Fruit fly (Drosophila melanogaster) whole organism, embryonic: ENCODE measurements around the gene meso18E.

Experiments
- BEAF-32 ChIP-seq: fragments of 200-800 bp; sonication (Bioruptor generic); optimal IDR thresholded peaks from 3 replicates; lab custom pipeline; 2017; ENCODE audit warnings: missing biosample characterization, missing genetic modification characterization, mild to moderate bottlenecking, moderate library complexity, missing genetic modification reagents
- Bgb ChIP-seq: fragments of 200-800 bp; sonication (Bioruptor generic); IDR thresholded peaks from 2 replicates; pipeline ENCODE4 v1.3.6; 2022; ENCODE audit warnings: missing biosample characterization, missing genetic modification characterization; ENCODE audit not compliant: partially characterized antibody
- CG10274 ChIP-seq: fragments of 200-800 bp; sonication (Bioruptor generic); optimal IDR thresholded peaks from 3 replicates; lab custom pipeline; 2017; ENCODE audit warnings: missing biosample characterization, mild to moderate bottlenecking, missing genetic modification characterization
- CG10321 ChIP-seq: fragments of 200-800 bp; sonication (Bioruptor generic); IDR thresholded peaks from 2 replicates; pipeline ENCODE4 v1.3.6; 2022; ENCODE audit warnings: missing biosample characterization, missing genetic modification characterization
- CG10366 ChIP-seq: fragments of 200-800 bp; sonication (Bioruptor generic); IDR thresholded peaks from 2 replicates; pipeline ENCODE4 v1.3.6; 2022; ENCODE audit warnings: missing biosample characterization, missing genetic modification characterization
- CG1233 ChIP-seq: fragments of 200-800 bp; sonication (Bioruptor generic); optimal IDR thresholded peaks from 4 replicates; lab custom pipeline; 2018; ENCODE audit warnings: missing biosample characterization, mild to moderate bottlenecking, missing genetic modification characterization
- CG15269 ChIP-seq: fragments of 200-800 bp; sonication (Bioruptor generic); optimal IDR thresholded peaks from 2 replicates; lab custom pipeline; 2018; ENCODE audit warnings: missing biosample characterization, mild to moderate bottlenecking, missing genetic modification characterization, moderate library complexity
- CG1603 ChIP-seq: fragments of 200-800 bp; sonication (Bioruptor generic); optimal IDR thresholded peaks from 2 replicates; lab custom pipeline; 2019; ENCODE audit warnings: missing biosample characterization, mild to moderate bottlenecking, missing genetic modification characterization, moderate library complexity
- CG16863 ChIP-seq: fragments of 200-800 bp; sonication (Bioruptor generic); optimal IDR thresholded peaks from 3 replicates; lab custom pipeline; 2016; ENCODE audit warnings: missing biosample characterization, missing genetic modification characterization
- CG17328 ChIP-seq: fragments of 200-800 bp; sonication (Bioruptor generic); IDR thresholded peaks from 2 replicates; pipeline ENCODE4 v1.3.6; 2022; ENCODE audit warnings: missing biosample characterization, missing genetic modification characterization
- CG17359 ChIP-seq: fragments of 200-800 bp; sonication (Bioruptor generic); optimal IDR thresholded peaks from 3 replicates; lab custom pipeline; 2018; ENCODE audit warnings: missing biosample characterization, mild to moderate bottlenecking, missing genetic modification characterization, moderate library complexity
- CG17568 ChIP-seq: fragments of 200-800 bp; sonication (Bioruptor generic); optimal IDR thresholded peaks from 2 replicates; lab custom pipeline; 2018; ENCODE audit warnings: missing biosample characterization, mild to moderate bottlenecking, missing genetic modification characterization, moderate library complexity
- CG2678 ChIP-seq: fragments of 200-800 bp; sonication (Bioruptor generic); optimal IDR thresholded peaks from 3 replicates; lab custom pipeline; 2019; ENCODE audit warnings: missing biosample characterization, mild to moderate bottlenecking, missing genetic modification characterization, moderate library complexity
- CG32772 ChIP-seq: fragments of 200-800 bp; sonication (Bioruptor generic); IDR thresholded peaks from 2 replicates; pipeline ENCODE4 v1.3.6; 2022; ENCODE audit warnings: missing biosample characterization, missing genetic modification characterization
- CG3407 ChIP-seq: fragments of 200-800 bp; sonication (Bioruptor generic); optimal IDR thresholded peaks from 2 replicates; lab custom pipeline; 2018; ENCODE audit warnings: missing biosample characterization, mild to moderate bottlenecking, missing genetic modification characterization
- CG34422 ChIP-seq: fragments of 200-800 bp; sonication (Bioruptor generic); IDR thresholded peaks from 3 replicates; pipeline ENCODE4 v1.3.6; 2022; ENCODE audit warnings: missing biosample characterization, missing genetic modification characterization
- CG3847 ChIP-seq: fragments of 200-800 bp; sonication (Bioruptor generic); IDR thresholded peaks from 2 replicates; pipeline ENCODE4 v1.3.6; 2022; ENCODE audit warnings: missing biosample characterization, missing genetic modification characterization
- CG3995 ChIP-seq: fragments of 200-800 bp; sonication (Bioruptor generic); optimal IDR thresholded peaks from 3 replicates; lab custom pipeline; 2016; ENCODE audit warnings: missing biosample characterization, missing genetic modification characterization
- CG6175 ChIP-seq: fragments of 200-800 bp; sonication (Bioruptor generic); IDR thresholded peaks from 3 replicates; pipeline ENCODE4 v1.3.6; 2022; ENCODE audit warnings: missing biosample characterization, missing genetic modification characterization
- CG7963 ChIP-seq: fragments of 200-800 bp; sonication (Bioruptor generic); IDR thresholded peaks from 3 replicates; pipeline ENCODE4 v1.3.6; 2022; ENCODE audit warnings: missing biosample characterization, missing genetic modification characterization; ENCODE audit not compliant: partially characterized antibody
- CG9876 ChIP-seq: fragments of 200-800 bp; sonication (Bioruptor generic); optimal IDR thresholded peaks from 2 replicates; lab custom pipeline; 2016; ENCODE audit warnings: missing biosample characterization, missing genetic modification characterization
- CG9932 ChIP-seq: fragments of 200-800 bp; sonication (Bioruptor generic); IDR thresholded peaks from 2 replicates; pipeline ENCODE4 v1.3.6; 2022; ENCODE audit warnings: missing biosample characterization, missing genetic modification characterization
- Dip2 ChIP-seq: fragments of 200-800 bp; sonication (Bioruptor generic); IDR thresholded peaks from 2 replicates; pipeline ENCODE4 v1.3.6; 2022; ENCODE audit warnings: missing biosample characterization, missing genetic modification characterization
- Dll ChIP-seq: fragments of 200-800 bp; sonication (Bioruptor generic); IDR thresholded peaks from 4 replicates; pipeline ENCODE4 v1.3.6; 2022; ENCODE audit warnings: missing biosample characterization, missing genetic modification characterization; ENCODE audit not compliant: partially characterized antibody
- Gug ChIP-seq: fragments of 200-800 bp; sonication (Bioruptor generic); IDR thresholded peaks from 4 replicates; pipeline ENCODE4 v1.3.6; 2022; ENCODE audit warnings: missing biosample characterization, missing genetic modification characterization
- Hmx ChIP-seq: fragments of 200-800 bp; sonication (Bioruptor generic); optimal IDR thresholded peaks from 2 replicates; lab custom pipeline; 2016; ENCODE audit warnings: missing biosample characterization, missing genetic modification characterization
- Hr3 ChIP-seq: fragments of 200-800 bp; sonication (Bioruptor generic); optimal IDR thresholded peaks from 3 replicates; lab custom pipeline; 2016; ENCODE audit warnings: missing biosample characterization, missing genetic modification characterization
- MBD-R2 ChIP-seq: fragments of 200-800 bp; sonication (Bioruptor generic); IDR thresholded peaks from 2 replicates; pipeline ENCODE4 v1.3.6; 2022; ENCODE audit warnings: missing biosample characterization, missing genetic modification characterization
- MESR4 ChIP-seq: fragments of 200-800 bp; sonication (Bioruptor generic); optimal IDR thresholded peaks from 2 replicates; lab custom pipeline; 2018; ENCODE audit warnings: missing biosample characterization, mild to moderate bottlenecking, missing genetic modification characterization, moderate library complexity
- NC2α ChIP-seq: fragments of 200-800 bp; sonication (Bioruptor generic); optimal IDR thresholded peaks from 2 replicates; lab custom pipeline; 2016; ENCODE audit warnings: missing biosample characterization, missing genetic modification characterization
- Nf-YC ChIP-seq: fragments of 200-800 bp; optimal IDR thresholded peaks from 3 replicates; lab custom pipeline; 2019; ENCODE audit warnings: missing biosample characterization, mild to moderate bottlenecking, missing genetic modification characterization, moderate library complexity
- Opbp ChIP-seq: fragments of 200-800 bp; sonication (Bioruptor generic); IDR thresholded peaks from 3 replicates; pipeline ENCODE4 v1.3.6; 2022; ENCODE audit warnings: missing biosample characterization, missing genetic modification characterization; ENCODE audit not compliant: partially characterized antibody
- PHDP ChIP-seq: fragments of 200-800 bp; sonication (Bioruptor generic); optimal IDR thresholded peaks from 3 replicates; lab custom pipeline; 2018; ENCODE audit warnings: missing biosample characterization, mild to moderate bottlenecking, missing genetic modification characterization, moderate library complexity
- Scr ChIP-seq: fragments of 200-800 bp; sonication (Bioruptor generic); IDR thresholded peaks from 2 replicates; pipeline ENCODE4 v1.3.6; 2022; ENCODE audit warnings: missing biosample characterization, missing genetic modification characterization; ENCODE audit not compliant: partially characterized antibody
- Six4 ChIP-seq: fragments of 200-800 bp; sonication (Bioruptor generic); optimal IDR thresholded peaks from 2 replicates; lab custom pipeline; 2016; ENCODE audit warnings: missing biosample characterization, missing genetic modification characterization
- Sox102F ChIP-seq: fragments of 200-800 bp; sonication (Bioruptor generic); optimal IDR thresholded peaks from 2 replicates; lab custom pipeline; 2018; ENCODE audit warnings: missing biosample characterization, mild to moderate bottlenecking, missing genetic modification characterization, moderate library complexity
- Sry-δ ChIP-seq: fragments of 200-800 bp; sonication (Bioruptor generic); optimal IDR thresholded peaks from 2 replicates; lab custom pipeline; 2016; ENCODE audit warnings: missing biosample characterization, missing genetic modification characterization
- Tbp ChIP-seq: fragments of >200 bp; optimal IDR thresholded peaks from 2 replicates; lab custom pipeline; 2018; ENCODE audit warnings: missing biosample characterization, missing genetic modification characterization
- al ChIP-seq: fragments of 200-800 bp; sonication (Bioruptor generic); IDR thresholded peaks from 2 replicates; pipeline ENCODE4 v1.3.6; 2022; ENCODE audit warnings: missing biosample characterization, missing genetic modification characterization
- aop ChIP-seq: fragments of 200-800 bp; sonication (Bioruptor generic); IDR thresholded peaks from 2 replicates; pipeline ENCODE4 v1.3.6; 2022; ENCODE audit warnings: missing biosample characterization, missing genetic modification characterization
- ara ChIP-seq: fragments of 200-800 bp; sonication (Bioruptor generic); IDR thresholded peaks from 2 replicates; pipeline ENCODE4 v1.3.6; 2022; ENCODE audit warnings: missing biosample characterization, missing genetic modification characterization
- ato ChIP-seq: fragments of 200-800 bp; sonication (Bioruptor generic); IDR thresholded peaks from 2 replicates; pipeline ENCODE4 v1.3.6; 2022; ENCODE audit warnings: missing biosample characterization, missing genetic modification characterization; ENCODE audit not compliant: partially characterized antibody
- fd102C ChIP-seq: fragments of 200-800 bp; sonication (Bioruptor generic); optimal IDR thresholded peaks from 2 replicates; lab custom pipeline; 2018; ENCODE audit warnings: missing biosample characterization, mild to moderate bottlenecking, missing genetic modification characterization, moderate library complexity
- inv ChIP-seq: fragments of 200-800 bp; sonication (Bioruptor generic); IDR thresholded peaks from 2 replicates; pipeline ENCODE4 v1.3.6; 2022; ENCODE audit warnings: missing biosample characterization, missing genetic modification characterization; ENCODE audit not compliant: partially characterized antibody
- sens ChIP-seq: fragments of 200-800 bp; sonication (Bioruptor generic); peaks from one replicate; lab custom pipeline; 2016; ENCODE audit warnings: missing biosample characterization, missing genetic modification characterization
- slbo ChIP-seq: fragments of 200-800 bp; sonication (Bioruptor generic); IDR thresholded peaks from 2 replicates; pipeline ENCODE4 v1.3.6; 2022; ENCODE audit warnings: missing biosample characterization, missing genetic modification characterization
- tll ChIP-seq, 2 experiments: fragments of 200-800 bp in 1 of 2; fragments of >200 bp in 1 of 2; sonication (Bioruptor generic) in 1 of 2; optimal IDR thresholded peaks; 2 replicates each; lab custom pipeline; 2017 to 2019; ENCODE audit warnings: missing biosample characterization in 2 of 2, missing genetic modification characterization in 2 of 2, mild to moderate bottlenecking in 1 of 2, moderate library complexity in 1 of 2
- wdn ChIP-seq: fragments of 200-800 bp; sonication (Bioruptor generic); IDR thresholded peaks from 2 replicates; pipeline ENCODE4 v1.3.6; 2022; ENCODE audit warnings: missing biosample characterization, missing genetic modification characterization
- z ChIP-seq: fragments of 200-800 bp; sonication (Bioruptor generic); IDR thresholded peaks from 3 replicates; pipeline ENCODE4 v1.3.6; 2022; ENCODE audit warnings: missing biosample characterization, missing genetic modification characterization

The meso18E gene

dm6 chrX:19694792-19695558, 17.9 kb downstream of the meso18E start, which contains the start of gene CG14229 (continued):
- no peak for TF ChIP-seq ato (GFP tag; lab: Robert Waterston, UW)
- 0 out of 3 replicates have a peak, but pooled peaks have one; percentile 12 for TF ChIP-seq CG34422 (GFP tag; lab: Robert Waterston, UW)
- no peak for TF ChIP-seq Opbp (GFP tag; lab: Robert Waterston, UW)
- no peak for TF ChIP-seq CG16863 (GFP tag; lab: Kevin White, UChicago)
- TF ChIP-seq CG17359 (tag; lab: Kevin White, UChicago) = peak; percentile 32
- peak; percentile 38 for TF ChIP-seq slbo (GFP tag; lab: Robert Waterston, UW)
- peak; percentile 54 for TF ChIP-seq BEAF-32 (GFP tag; lab: Kevin White, UChicago)
- peak; percentile 14 for TF ChIP-seq Nf-YC (tag; lab: Kevin White, UChicago)
- no peak for TF ChIP-seq z
- TF ChIP-seq CG10321 (GFP tag; lab: Robert Waterston, UW) = no peak
- no peak for TF ChIP-seq Bgb
- no peak for TF ChIP-seq CG17568 (GFP tag; lab: Kevin White, UChicago)
- TF ChIP-seq wdn = no peak
- TF ChIP-seq NC2α (GFP tag; lab: Kevin White, UChicago) = no peak
- peak; percentile 27; the same call in 1 of the 2 replicates for TF ChIP-seq al
- TF ChIP-seq Gug (GFP tag; lab: Robert Waterston, UW) = no peak
- TF ChIP-seq ara (GFP tag; lab: Robert Waterston, UW) = 0 out of 2 replicates have a peak, but pooled peaks have one; percentile 35
- TF ChIP-seq Six4 (GFP tag; lab: Kevin White, UChicago) = peak; percentile 12
- peak; percentile 2 for TF ChIP-seq CG15269 (tag; lab: Kevin White, UChicago)
- TF ChIP-seq inv = no peak
- TF ChIP-seq CG7963 = no peak
- TF ChIP-seq Sox102F (GFP tag; lab: Kevin White, UChicago) = peak; percentile 10
- TF ChIP-seq CG17328 (GFP tag; lab: Robert Waterston, UW) = no peak
- TF ChIP-seq CG10274 (GFP tag; lab: Kevin White, UChicago) = no peak
- TF ChIP-seq Hr3 (GFP tag; lab: Kevin White, UChicago) = no peak
- no peak for TF ChIP-seq PHDP (tag; lab: Kevin White, UChicago)
- TF ChIP-seq Hmx (GFP tag; lab: Kevin White, UChicago) = no peak
- TF ChIP-seq CG10366 (GFP tag; lab: Robert Waterston, UW) = peak; percentile 42
- TF ChIP-seq CG9876 (GFP tag; lab: Kevin White, UChicago) = no peak
- peak; percentile 9 for TF ChIP-seq CG1603 (tag; lab: Kevin White, UChicago)
- TF ChIP-seq CG3847 (GFP tag; lab: Robert Waterston, UW) = no peak
- TF ChIP-seq CG1233 = no peak
- TF ChIP-seq CG3995 (GFP tag; lab: Kevin White, UChicago) = peak; percentile 78
- peak; percentile 30 for TF ChIP-seq MESR4
- peak; percentile 31; the same call in 1 of the 2 replicates for TF ChIP-seq CG9932 (GFP tag; lab: Robert Waterston, UW)
- TF ChIP-seq Dip2 (GFP tag; lab: Robert Waterston, UW) = no peak
- TF ChIP-seq Tbp (GFP tag; lab: Kevin White, UChicago) = no peak
- no peak for TF ChIP-seq aop (GFP tag; lab: Robert Waterston, UW)
- TF ChIP-seq MBD-R2 (GFP tag; lab: Robert Waterston, UW) = peak; percentile 54
- TF ChIP-seq CG2678 = peak; percentile 7
- TF ChIP-seq Dll (GFP tag; lab: Robert Waterston, UW) = 0 out of 4 replicates have a peak, but pooled peaks have one; percentile 23
- no peak for TF ChIP-seq fd102C (GFP tag; lab: Kevin White, UChicago)
- 0 out of 2 replicates have a peak, but pooled peaks have one; percentile 17 for TF ChIP-seq CG32772 (GFP tag; lab: Robert Waterston, UW)
- TF ChIP-seq CG3407 (GFP tag; lab: Kevin White, UChicago) = no peak
- peak; percentile 37; the same call in 1 of the 2 replicates for TF ChIP-seq Scr
- peak; percentile 71 for TF ChIP-seq sens
- TF ChIP-seq Sry-δ = peak; percentile 3
- no peak for TF ChIP-seq tll (GFP tag; optimal IDR thresholded peaks at IDR 0.05; lab: Kevin White, UChicago)
- TF ChIP-seq CG6175 (GFP tag; lab: Robert Waterston, UW) = no peak
